Worm (Caenorhabditis elegans) whole organism, mixed stage, embryonic: ENCODE measurements around the gene vha-2.

Source experiments
- M03D4.4 ChIP-seq: sonication (generic microtip); optimal IDR thresholded peaks from 2 replicates; lab custom pipeline; 2017; ENCODE audit warnings: mild to moderate bottlenecking, missing genetic modification characterization, missing compliant biosample characterization
- bed-3 ChIP-seq: fragments of 200-800 bp; sonication (Bioruptor generic); optimal IDR thresholded peaks from 3 replicates; lab custom pipeline; 2018; ENCODE audit warnings: mild to moderate bottlenecking, missing genetic modification characterization, moderate library complexity, missing compliant biosample characterization
- blmp-1 ChIP-seq: fragments of 150-350 bp; optimal IDR thresholded peaks from 2 replicates; lab custom pipeline; 2014; ENCODE audit warnings: missing biosample characterization, missing genetic modification characterization
- ceh-39 ChIP-seq: fragments of 150-350 bp; optimal IDR thresholded peaks from 2 replicates; lab custom pipeline; 2014; ENCODE audit warnings: missing biosample characterization, missing genetic modification characterization
- ceh-43 ChIP-seq: fragments of 200-800 bp; sonication (Bioruptor generic); optimal IDR thresholded peaks from 2 replicates; lab custom pipeline; 2018; ENCODE audit warnings: mild to moderate bottlenecking, missing genetic modification characterization, moderate library complexity, missing compliant biosample characterization
- ceh-83 ChIP-seq: fragments of 200-800 bp; sonication (Bioruptor generic); optimal IDR thresholded peaks from 2 replicates; lab custom pipeline; 2018; ENCODE audit warnings: mild to moderate bottlenecking, missing genetic modification characterization, missing compliant biosample characterization
- ces-1 ChIP-seq: fragments of 150-350 bp; optimal IDR thresholded peaks from 2 replicates; lab custom pipeline; 2014; ENCODE audit warnings: missing biosample characterization, missing genetic modification reagents, missing genetic modification characterization
- cnd-1 ChIP-seq: fragments of 200-800 bp; sonication (Bioruptor generic); optimal IDR thresholded peaks from 2 replicates; lab custom pipeline; 2018; ENCODE audit warnings: mild to moderate bottlenecking, missing genetic modification characterization, missing compliant biosample characterization
- drap-1 ChIP-seq: fragments of 200-800 bp; sonication (Bioruptor generic); optimal IDR thresholded peaks from 3 replicates; lab custom pipeline; 2018; ENCODE audit warnings: mild to moderate bottlenecking, missing genetic modification characterization, missing compliant biosample characterization
- elt-1 ChIP-seq: sonication (generic microtip); optimal IDR thresholded peaks from 2 replicates; lab custom pipeline; 2017; ENCODE audit warnings: missing genetic modification characterization, mild to moderate bottlenecking, missing compliant biosample characterization, antibody characterized with exemption, moderate library complexity, borderline replicate concordance; ENCODE audit not compliant: insufficient read depth
- elt-3 ChIP-seq: fragments of 150-350 bp; optimal IDR thresholded peaks from 2 replicates; lab custom pipeline; 2014; ENCODE audit warnings: missing biosample characterization, missing genetic modification characterization
- flh-1 ChIP-seq: fragments of 200-800 bp; sonication (Bioruptor generic); optimal IDR thresholded peaks from 2 replicates; lab custom pipeline; 2018; ENCODE audit warnings: mild to moderate bottlenecking, missing genetic modification characterization, moderate library complexity, missing compliant biosample characterization
- ham-2 ChIP-seq: fragments of 200-800 bp; sonication (Bioruptor generic); optimal IDR thresholded peaks from 2 replicates; lab custom pipeline; 2018; ENCODE audit warnings: mild to moderate bottlenecking, missing genetic modification characterization, missing compliant biosample characterization
- hlh-1 ChIP-seq: fragments of 150-350 bp; optimal IDR thresholded peaks from 2 replicates; lab custom pipeline; 2014; ENCODE audit warnings: missing biosample characterization, missing genetic modification reagents, missing genetic modification characterization
- lin-13 ChIP-seq: fragments of 150-350 bp; optimal IDR thresholded peaks from 2 replicates; lab custom pipeline; 2014; ENCODE audit warnings: missing biosample characterization, missing genetic modification characterization
- lin-32 ChIP-seq: fragments of 200-800 bp; sonication (Bioruptor generic); optimal IDR thresholded peaks from 2 replicates; lab custom pipeline; 2018; ENCODE audit warnings: mild to moderate bottlenecking, missing genetic modification characterization, missing compliant biosample characterization
- lsy-2 ChIP-seq: fragments of 150-350 bp; optimal IDR thresholded peaks from 2 replicates; lab custom pipeline; 2014; ENCODE audit warnings: missing biosample characterization, missing genetic modification characterization
- mep-1 ChIP-seq: fragments of 150-350 bp; optimal IDR thresholded peaks from 2 replicates; lab custom pipeline; 2017; ENCODE audit warnings: missing biosample characterization, missing genetic modification reagents, missing genetic modification characterization, inconsistent platforms
- mls-2 ChIP-seq: sonication (generic microtip); optimal IDR thresholded peaks from 2 replicates; lab custom pipeline; 2016; ENCODE audit warnings: mild to moderate bottlenecking, missing genetic modification characterization, moderate library complexity, missing compliant biosample characterization
- nhr-12 ChIP-seq: fragments of 150-350 bp; optimal IDR thresholded peaks from 2 replicates; lab custom pipeline; 2014; ENCODE audit warnings: missing biosample characterization, missing genetic modification characterization
- nhr-2 ChIP-seq: fragments of 150-350 bp; optimal IDR thresholded peaks from 2 replicates; lab custom pipeline; 2014; ENCODE audit warnings: missing biosample characterization, missing genetic modification characterization
- nhr-237 ChIP-seq: fragments of 150-350 bp; optimal IDR thresholded peaks from 2 replicates; lab custom pipeline; 2014; ENCODE audit warnings: missing biosample characterization, missing genetic modification characterization
- nhr-28 ChIP-seq: fragments of 150-350 bp; optimal IDR thresholded peaks from 2 replicates; lab custom pipeline; 2014; ENCODE audit warnings: missing biosample characterization, missing genetic modification characterization
- nhr-76 ChIP-seq: sonication (generic microtip); optimal IDR thresholded peaks from 2 replicates; lab custom pipeline; 2017; ENCODE audit warnings: missing biosample characterization, missing genetic modification characterization
- pha-4 ChIP-seq: fragments of 150-350 bp; optimal IDR thresholded peaks from 2 replicates; lab custom pipeline; 2018; ENCODE audit warnings: missing biosample characterization, missing genetic modification reagents, missing genetic modification characterization
- sem-2 ChIP-seq: fragments of 200-800 bp; sonication (Bioruptor generic); optimal IDR thresholded peaks from 2 replicates; lab custom pipeline; 2018; ENCODE audit warnings: mild to moderate bottlenecking, missing genetic modification characterization, missing compliant biosample characterization
- sptf-1 ChIP-seq: sonication (generic microtip); optimal IDR thresholded peaks from 2 replicates; lab custom pipeline; 2017; ENCODE audit warnings: mild to moderate bottlenecking, missing genetic modification characterization, moderate library complexity, missing compliant biosample characterization
- tbx-8 ChIP-seq: fragments of 200-800 bp; sonication (Bioruptor generic); optimal IDR thresholded peaks from 2 replicates; lab custom pipeline; 2018; ENCODE audit warnings: mild to moderate bottlenecking, missing genetic modification characterization, moderate library complexity, missing compliant biosample characterization
- unc-120 ChIP-seq: sonication (generic microtip); optimal IDR thresholded peaks from 2 replicates; lab custom pipeline; 2017; ENCODE audit warnings: missing genetic modification characterization, missing compliant biosample characterization; ENCODE audit not compliant: poor library complexity, severe bottlenecking
- unc-39 ChIP-seq: fragments of 150-350 bp; optimal IDR thresholded peaks from 2 replicates; lab custom pipeline; 2014; ENCODE audit warnings: missing biosample characterization, missing genetic modification characterization
- unc-62 ChIP-seq: fragments of 150-350 bp; optimal IDR thresholded peaks from 2 replicates; lab custom pipeline; 2014; ENCODE audit warnings: missing biosample characterization, missing genetic modification reagents, missing genetic modification characterization
- zip-8 ChIP-seq: fragments of 150-350 bp; optimal IDR thresholded peaks from 2 replicates; lab custom pipeline; 2014; ENCODE audit warnings: missing biosample characterization, missing genetic modification characterization
- ztf-11 ChIP-seq: fragments of 150-350 bp; optimal IDR thresholded peaks from 2 replicates; lab custom pipeline; 2014; ENCODE audit warnings: missing biosample characterization, missing genetic modification characterization

vha-2 gene

ce11 chrIII:9748694-9749093, 33.3 kb upstream of the vha-2 start, which contains the start of gene T05G5.4:
T05G5.4 (plus strand) TSS chrIII:9748934.
- no peak for TF ChIP-seq cnd-1 (tag; lab: Kevin White, UChicago)
- TF ChIP-seq ceh-43: no peak
- TF ChIP-seq zip-8 (tag; lab: Kevin White, UChicago): no peak
- no peak for TF ChIP-seq mep-1 (tag; lab: Kevin White, UChicago)
- no peak for TF ChIP-seq nhr-237 (tag; lab: Kevin White, UChicago)
- TF ChIP-seq drap-1 (GFP tag; lab: Kevin White, UChicago): no peak
- no peak for TF ChIP-seq elt-1 (tag; lab: Kevin White, UChicago)
- no peak for TF ChIP-seq mls-2 (tag; lab: Kevin White, UChicago)
- no peak for TF ChIP-seq sptf-1 (tag; lab: Kevin White, UChicago)
- TF ChIP-seq flh-1 (GFP tag; lab: Kevin White, UChicago): no peak
- TF ChIP-seq unc-39 (tag; lab: Kevin White, UChicago): no peak
- no peak for TF ChIP-seq nhr-2
- TF ChIP-seq nhr-76 (tag; lab: Kevin White, UChicago): no peak
- TF ChIP-seq nhr-28 (tag; lab: Kevin White, UChicago): no peak
- no peak for TF ChIP-seq sem-2
- no peak for TF ChIP-seq ceh-39
- TF ChIP-seq hlh-1 (tag; lab: Kevin White, UChicago): no peak
- no peak for TF ChIP-seq lin-32
- no peak for TF ChIP-seq M03D4.4 (tag; lab: Kevin White, UChicago)
- TF ChIP-seq nhr-12: no peak

DNA sequence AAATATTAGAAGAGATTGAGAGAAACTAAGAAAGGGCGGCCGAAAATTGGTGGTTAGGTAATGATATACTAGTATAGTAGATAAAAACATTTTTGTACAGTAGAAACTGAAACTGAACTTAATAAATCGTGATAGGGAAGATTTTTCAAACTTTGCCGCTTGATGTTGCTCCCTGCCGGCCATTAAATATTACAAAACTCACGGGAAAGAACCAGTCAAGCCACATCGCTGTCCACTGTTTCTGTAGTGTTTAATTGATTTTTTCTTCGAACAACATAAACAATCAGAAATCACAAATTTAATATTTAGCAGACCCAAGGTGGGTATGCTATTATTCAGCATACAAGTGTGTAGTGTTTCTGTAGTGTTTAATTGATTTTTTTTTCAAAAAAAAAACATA, 30.9 kb upstream of the vha-2 start, which contains the start of gene T05G5.5:
Gene T05G5.5 (minus strand): TSS at position 359 of the 400 bp plus-strand sequence.
- TF ChIP-seq nhr-12: no peak
- no peak for TF ChIP-seq sem-2
- no peak for TF ChIP-seq lsy-2
- no peak for TF ChIP-seq nhr-2
- no peak for TF ChIP-seq ztf-11 (tag; lab: Kevin White, UChicago)
- TF ChIP-seq bed-3 (GFP tag; lab: Kevin White, UChicago): no peak
- TF ChIP-seq M03D4.4 (tag; lab: Kevin White, UChicago): no peak
- no peak for TF ChIP-seq unc-120
- no peak for TF ChIP-seq ceh-83 (GFP tag; lab: Kevin White, UChicago)
- TF ChIP-seq, all 35 proteins: peak for 0

ce11 chrIII:9752852-9753251, 29.1 kb upstream of the vha-2 start, which contains the start of gene ech-6:
ech-6 (minus strand) TSS chrIII:9752883.
- TF ChIP-seq elt-1 (tag; lab: Kevin White, UChicago): no peak

ce11 chrIII:9757414-9757813, 24.6 kb upstream of the vha-2 start, which contains the start of gene vps-53:
vps-53 (minus strand) TSS chrIII:9757514.
- TF ChIP-seq cnd-1 (tag; lab: Kevin White, UChicago) (no peak), pha-4 (tag; lab: Kevin White, UChicago) (no peak), ceh-43 (no peak), lin-13 (tag; lab: Kevin White, UChicago) (no peak), blmp-1 (no peak), unc-39 (tag; lab: Kevin White, UChicago) (no peak), M03D4.4 (tag; lab: Kevin White, UChicago) (no peak), drap-1 (GFP tag; lab: Kevin White, UChicago) (no peak), unc-62 (no peak), mls-2 (tag; lab: Kevin White, UChicago) (no peak), mep-1 (tag; lab: Kevin White, UChicago) (no peak), sem-2 (no peak), ztf-11 (tag; lab: Kevin White, UChicago) (no peak), flh-1 (GFP tag; lab: Kevin White, UChicago) (no peak), nhr-12 (no peak), nhr-28 (tag; lab: Kevin White, UChicago) (no peak), ham-2 (GFP tag; lab: Kevin White, UChicago) (no peak), tbx-8 (GFP tag; lab: Kevin White, UChicago) (no peak)

ce11 chrIII:9758848-9759247, 23.1 kb upstream of the vha-2 start, which contains the start of gene rmd-1:
rmd-1 (plus strand) TSS chrIII:9759094.
- TF ChIP-seq unc-39 (tag; lab: Kevin White, UChicago) (no peak), nhr-12 (no peak), elt-3 (no peak), ceh-43 (no peak), cnd-1 (tag; lab: Kevin White, UChicago) (no peak), ces-1 (GFP tag; lab: Kevin White, UChicago) (no peak), tbx-8 (GFP tag; lab: Kevin White, UChicago) (no peak), ceh-39 (no peak), drap-1 (GFP tag; lab: Kevin White, UChicago) (no peak), mls-2 (tag; lab: Kevin White, UChicago) (no peak), sptf-1 (tag; lab: Kevin White, UChicago) (no peak), lin-13 (tag; lab: Kevin White, UChicago) (no peak), ham-2 (GFP tag; lab: Kevin White, UChicago) (no peak), M03D4.4 (tag; lab: Kevin White, UChicago) (no peak), nhr-76 (tag; lab: Kevin White, UChicago) (no peak), unc-62 (no peak)
- TF ChIP-seq, all 35 proteins: peak for 0
